Worm (Caenorhabditis elegans) whole organism, midembryonic: ENCODE measurements around the gene F23H11.7.

ENCODE experiments used
- T22C8.4 ChIP-seq: fragments of 200-800 bp; sonication (Bioruptor generic); IDR thresholded peaks from 2 replicates; pipeline ENCODE4 v1.3.6; 2022; ENCODE audit warnings: missing genetic modification characterization, missing compliant biosample characterization
- cog-1 ChIP-seq: sonication (generic microtip); optimal IDR thresholded peaks from 2 replicates; lab custom pipeline; 2016; ENCODE audit warnings: missing genetic modification characterization, missing compliant biosample characterization
- flt-1 ChIP-seq: fragments of 200-800 bp; sonication (Bioruptor generic); IDR thresholded peaks from 2 replicates; pipeline ENCODE4 v1.3.6; 2022; ENCODE audit warnings: missing genetic modification characterization, missing compliant biosample characterization
- klf-2 ChIP-seq: fragments of 200-800 bp; sonication (Bioruptor generic); conservative IDR thresholded peaks from 2 replicates; pipeline ENCODE4 v1.3.6; 2022; ENCODE audit warnings: missing genetic modification reagents, missing genetic modification characterization, missing compliant biosample characterization
- med-1 ChIP-seq: sonication (generic microtip); optimal IDR thresholded peaks from 2 replicates; lab custom pipeline; 2017; ENCODE audit warnings: missing genetic modification characterization, mild to moderate bottlenecking, missing compliant biosample characterization, antibody characterized with exemption, missing genetic modification reagents; ENCODE audit not compliant: insufficient read depth
- ref-1 ChIP-seq: fragments of 200-800 bp; sonication (Bioruptor generic); conservative IDR thresholded peaks from 2 replicates; pipeline ENCODE4 v1.3.6; 2022; ENCODE audit warnings: missing genetic modification reagents, missing genetic modification characterization, missing compliant biosample characterization
- tab-1 ChIP-seq: fragments of 200-800 bp; sonication (Bioruptor generic); IDR thresholded peaks from 2 replicates; pipeline ENCODE4 v1.3.6; 2022; ENCODE audit warnings: missing genetic modification characterization, missing compliant biosample characterization
- ztf-23 ChIP-seq: fragments of 200-800 bp; sonication (Bioruptor generic); IDR thresholded peaks from 2 replicates; pipeline ENCODE4 v1.3.6; 2022; ENCODE audit warnings: missing genetic modification reagents, missing genetic modification characterization, missing compliant biosample characterization
- ztf-29 ChIP-seq: fragments of 200-800 bp; sonication (Bioruptor generic); IDR thresholded peaks from 2 replicates; pipeline ENCODE4 v1.3.6; 2022; ENCODE audit warnings: missing genetic modification reagents, missing genetic modification characterization, missing compliant biosample characterization

Gene F23H11.7

DNA sequence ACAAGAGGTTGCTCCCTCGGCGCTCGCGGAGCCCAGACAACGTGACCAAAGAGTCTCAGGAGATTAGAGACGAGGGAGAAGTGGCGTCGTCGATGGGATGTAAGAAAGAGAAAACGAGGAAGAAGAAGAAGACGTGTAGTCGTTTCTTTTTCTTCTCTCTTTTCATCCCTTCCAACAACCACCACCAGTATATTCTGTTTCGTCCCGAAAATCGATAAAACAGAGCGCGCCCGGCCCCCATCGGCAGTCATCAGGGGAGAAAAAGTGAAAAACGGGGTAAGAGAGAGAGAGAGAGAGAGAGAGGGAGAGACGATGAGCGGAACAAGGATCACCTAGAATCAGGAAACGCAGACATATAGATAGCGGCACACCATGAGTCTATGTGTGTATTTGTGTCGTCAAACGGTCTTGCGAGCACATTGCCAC lies 31.3 kb downstream of the F23H11.7 start:
- TF ChIP-seq med-1 (GFP tag; lab: Kevin White, UChicago), result no peak
- TF ChIP-seq ref-1 (GFP tag; lab: Robert Waterston, UW), result no peak
- no peak for TF ChIP-seq tab-1
- no peak for TF ChIP-seq klf-2
- no peak for TF ChIP-seq ztf-23 (GFP tag; lab: Robert Waterston, UW)
- 0 out of 2 replicates have a peak, but pooled peaks have one; percentile 34 for TF ChIP-seq flt-1 (GFP tag; lab: Robert Waterston, UW)
- TF ChIP-seq T22C8.4 (GFP tag; lab: Robert Waterston, UW), result peak; percentile 90
- no peak for TF ChIP-seq ztf-29 (GFP tag; lab: Robert Waterston, UW)
- TF ChIP-seq cog-1 (tag; lab: Kevin White, UChicago), result peak; percentile 75

DNA sequence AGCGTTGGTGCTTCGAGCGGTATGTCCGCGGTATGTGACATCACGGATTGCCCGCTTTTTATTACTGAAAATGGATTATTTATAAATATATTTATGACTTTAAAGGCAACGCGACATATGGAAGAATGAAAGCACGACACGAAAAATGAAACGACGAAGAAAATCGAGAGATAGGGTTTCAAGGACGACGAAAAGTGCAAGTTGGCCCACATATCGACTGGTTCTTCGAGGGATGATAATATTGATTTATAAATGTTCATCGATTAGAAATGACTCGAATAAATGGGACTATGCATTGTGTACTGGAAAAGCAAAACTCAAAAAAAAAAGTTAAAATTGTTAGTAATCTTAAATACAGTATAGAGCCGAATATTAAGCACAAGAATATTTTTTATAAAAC lies 32.5 kb downstream of the F23H11.7 start, which contains the start of gene zer-1:
TSS of gene zer-1 (minus strand) at position 68 of the 400 bp plus-strand sequence.
- TF ChIP-seq ref-1 (GFP tag; lab: Robert Waterston, UW) (no peak), klf-2 (no peak), ztf-23 (GFP tag; lab: Robert Waterston, UW) (no peak), flt-1 (GFP tag; lab: Robert Waterston, UW) (no peak), ztf-29 (GFP tag; lab: Robert Waterston, UW) (no peak), tab-1 (no peak), cog-1 (tag; lab: Kevin White, UChicago) (no peak), T22C8.4 (GFP tag; lab: Robert Waterston, UW) (no peak), med-1 (GFP tag; lab: Kevin White, UChicago) (no peak)

DNA sequence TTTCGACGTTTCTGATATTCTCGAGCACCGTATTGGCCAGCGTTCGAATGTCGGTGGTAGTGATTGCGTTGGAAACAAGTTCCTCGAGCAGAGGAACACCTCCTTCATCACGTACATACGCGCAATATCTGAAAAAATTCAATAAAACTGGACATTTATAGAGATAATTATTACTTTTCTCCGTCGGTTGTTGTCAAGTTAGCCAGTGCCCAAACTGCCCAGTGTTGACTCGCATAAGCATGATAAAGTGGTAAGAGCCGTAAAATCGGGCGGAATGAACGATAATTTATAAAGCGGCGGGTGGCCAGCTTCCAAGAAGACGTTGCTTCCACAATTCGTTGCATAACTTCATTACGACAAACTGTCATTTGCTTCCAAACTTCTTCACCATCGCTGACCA lies 35.6 kb downstream of the F23H11.7 start:
- TF ChIP-seq ref-1 (GFP tag; lab: Robert Waterston, UW) (no peak), ztf-23 (GFP tag; lab: Robert Waterston, UW) (no peak), cog-1 (tag; lab: Kevin White, UChicago) (no peak), tab-1 (no peak), T22C8.4 (GFP tag; lab: Robert Waterston, UW) (no peak), flt-1 (GFP tag; lab: Robert Waterston, UW) (no peak), klf-2 (no peak), ztf-29 (GFP tag; lab: Robert Waterston, UW) (no peak), med-1 (GFP tag; lab: Kevin White, UChicago) (no peak)

DNA sequence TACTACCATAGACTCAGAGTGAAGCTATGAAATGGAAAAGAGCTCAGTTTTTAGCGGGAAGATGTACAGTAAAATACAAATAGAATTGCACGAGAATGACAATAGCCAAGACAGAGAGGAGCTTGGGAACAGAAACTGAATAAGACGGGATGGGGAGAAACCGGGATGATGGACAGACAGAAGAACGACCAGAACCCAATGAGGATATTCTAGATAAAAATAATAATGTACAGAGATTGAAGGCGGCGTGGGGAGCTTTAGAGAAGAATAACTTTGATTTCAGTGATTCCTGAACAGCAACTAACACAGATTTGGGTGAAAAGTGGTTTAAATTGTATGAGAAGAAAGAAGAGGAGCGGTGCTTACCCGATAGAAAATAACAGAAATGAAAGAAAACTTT lies 37.8 kb downstream of the F23H11.7 start:
- TF ChIP-seq klf-2 (no peak), ztf-23 (GFP tag; lab: Robert Waterston, UW) (no peak), med-1 (GFP tag; lab: Kevin White, UChicago) (no peak), cog-1 (tag; lab: Kevin White, UChicago) (no peak), flt-1 (GFP tag; lab: Robert Waterston, UW) (no peak), tab-1 (no peak), T22C8.4 (GFP tag; lab: Robert Waterston, UW) (no peak), ref-1 (GFP tag; lab: Robert Waterston, UW) (no peak), ztf-29 (GFP tag; lab: Robert Waterston, UW) (no peak)

DNA sequence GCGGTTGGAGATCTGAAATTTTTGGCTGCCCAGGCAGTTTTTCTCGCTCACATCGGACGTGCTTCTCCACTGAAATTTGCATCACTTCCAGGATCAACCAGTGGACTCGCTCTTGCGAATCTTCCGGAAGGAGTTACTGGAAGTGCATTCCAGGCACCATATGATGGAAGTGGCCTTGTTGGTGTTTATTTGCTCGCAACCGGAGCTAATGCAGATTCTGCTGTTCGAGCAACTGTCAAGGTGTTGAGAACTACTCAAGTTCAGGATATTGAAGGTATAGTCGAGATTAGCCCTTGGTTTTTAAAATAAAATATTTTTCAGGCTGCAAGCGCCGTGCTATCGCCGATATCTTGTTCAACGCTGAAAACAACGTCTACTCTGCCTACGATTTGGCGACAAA lies 38.4 kb downstream of the F23H11.7 start:
- TF ChIP-seq cog-1 (tag; lab: Kevin White, UChicago) (no peak), med-1 (GFP tag; lab: Kevin White, UChicago) (no peak), flt-1 (GFP tag; lab: Robert Waterston, UW) (no peak), ztf-29 (GFP tag; lab: Robert Waterston, UW) (no peak), ref-1 (GFP tag; lab: Robert Waterston, UW) (no peak), tab-1 (no peak), ztf-23 (GFP tag; lab: Robert Waterston, UW) (no peak), klf-2 (no peak), T22C8.4 (GFP tag; lab: Robert Waterston, UW) (no peak)

DNA sequence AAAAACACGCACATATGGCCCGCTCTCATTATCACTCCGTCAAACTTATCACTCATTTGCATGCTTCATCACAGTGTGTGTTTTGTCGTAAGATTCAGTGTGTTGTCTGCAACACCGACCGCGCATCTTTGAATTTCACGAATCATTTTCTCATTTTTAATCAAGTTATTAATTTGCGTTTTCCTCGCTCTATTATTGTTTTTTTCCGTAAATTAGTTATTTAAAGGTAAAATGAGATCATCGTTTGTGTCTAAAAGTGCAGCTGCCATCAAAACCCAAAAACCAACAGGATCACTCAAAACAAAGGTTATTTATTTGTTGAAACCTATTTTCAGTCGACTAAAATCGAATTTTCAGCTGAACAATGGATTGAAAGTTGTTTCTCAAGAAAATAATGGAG lies 39.6 kb downstream of the F23H11.7 start, which contains the start of the genes T24C4.5 and ucr-2.3:
TSS of gene T24C4.5 (minus strand) at position 101 of the 400 bp plus-strand sequence.
TSS of gene ucr-2.3 (plus strand) at position 227 of the 400 bp plus-strand sequence.
- TF ChIP-seq ztf-29 (GFP tag; lab: Robert Waterston, UW), result no peak
- no peak for TF ChIP-seq ztf-23 (GFP tag; lab: Robert Waterston, UW)
- no peak for TF ChIP-seq tab-1
- TF ChIP-seq T22C8.4 (GFP tag; lab: Robert Waterston, UW), result no peak
- no peak for TF ChIP-seq flt-1 (GFP tag; lab: Robert Waterston, UW)
- TF ChIP-seq med-1 (GFP tag; lab: Kevin White, UChicago), result no peak
- no peak for TF ChIP-seq ref-1 (GFP tag; lab: Robert Waterston, UW)
- no peak for TF ChIP-seq cog-1 (tag; lab: Kevin White, UChicago)
- TF ChIP-seq klf-2, result no peak

DNA sequence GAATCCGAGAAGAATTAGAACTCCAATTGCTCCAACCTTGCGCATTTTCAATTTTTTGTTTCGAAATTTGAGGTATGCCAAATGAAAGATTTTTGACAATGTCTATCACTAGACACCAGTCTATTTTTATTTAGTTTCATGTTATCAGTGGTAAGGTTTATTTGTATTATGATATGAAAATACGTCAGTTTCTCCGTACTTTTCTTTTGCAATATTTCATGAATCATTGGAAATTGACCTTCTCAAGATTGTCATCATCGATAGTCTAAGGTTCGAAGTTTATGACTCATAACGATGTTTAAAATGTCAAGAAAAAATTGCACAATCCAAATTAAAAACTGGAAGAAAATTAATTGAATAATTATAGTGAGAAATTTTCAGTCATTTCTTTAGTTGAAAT lies 45.8 kb downstream of the F23H11.7 start, which contains the start of gene clc-19:
TSS of gene clc-19 (minus strand) at position 135 of the 400 bp plus-strand sequence.
- no peak for TF ChIP-seq flt-1 (GFP tag; lab: Robert Waterston, UW)
- no peak for TF ChIP-seq ref-1 (GFP tag; lab: Robert Waterston, UW)
- TF ChIP-seq ztf-29 (GFP tag; lab: Robert Waterston, UW), result no peak
- TF ChIP-seq klf-2, result no peak
- no peak for TF ChIP-seq cog-1 (tag; lab: Kevin White, UChicago)
- no peak for TF ChIP-seq T22C8.4 (GFP tag; lab: Robert Waterston, UW)
- no peak for TF ChIP-seq tab-1

DNA sequence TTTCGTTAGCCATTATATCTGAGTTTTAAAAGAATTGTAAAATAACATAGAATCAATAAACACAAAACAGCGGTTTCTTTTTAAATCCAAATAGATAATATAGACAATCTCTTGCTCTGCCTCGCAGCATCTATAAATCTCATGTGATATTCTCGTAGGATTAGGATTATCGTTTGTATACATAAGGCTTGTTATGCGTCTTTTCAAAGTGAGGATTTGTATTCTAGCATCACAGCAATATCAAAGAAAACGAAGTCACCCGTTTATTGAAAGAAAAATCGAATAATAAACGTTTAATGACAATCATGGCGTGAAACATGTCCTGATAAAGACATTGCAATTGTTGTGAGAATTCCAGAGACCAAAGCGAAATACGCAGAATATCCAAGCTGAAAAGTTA lies 46.8 kb downstream of the F23H11.7 start, which contains the start of the genes T24C4.3 and clc-20:
TSS of gene T24C4.3 (minus strand) at position 101 of the 400 bp plus-strand sequence.
TSS of gene clc-20 (plus strand) at position 211 of the 400 bp plus-strand sequence.
- no peak for TF ChIP-seq ref-1 (GFP tag; lab: Robert Waterston, UW)
- TF ChIP-seq klf-2, result no peak
- TF ChIP-seq flt-1 (GFP tag; lab: Robert Waterston, UW), result no peak
- TF ChIP-seq tab-1, result no peak
- TF ChIP-seq T22C8.4 (GFP tag; lab: Robert Waterston, UW), result no peak
- TF ChIP-seq ztf-23 (GFP tag; lab: Robert Waterston, UW), result no peak
- TF ChIP-seq ztf-29 (GFP tag; lab: Robert Waterston, UW), result no peak
- no peak for TF ChIP-seq med-1 (GFP tag; lab: Kevin White, UChicago)
- no peak for TF ChIP-seq cog-1 (tag; lab: Kevin White, UChicago)

DNA sequence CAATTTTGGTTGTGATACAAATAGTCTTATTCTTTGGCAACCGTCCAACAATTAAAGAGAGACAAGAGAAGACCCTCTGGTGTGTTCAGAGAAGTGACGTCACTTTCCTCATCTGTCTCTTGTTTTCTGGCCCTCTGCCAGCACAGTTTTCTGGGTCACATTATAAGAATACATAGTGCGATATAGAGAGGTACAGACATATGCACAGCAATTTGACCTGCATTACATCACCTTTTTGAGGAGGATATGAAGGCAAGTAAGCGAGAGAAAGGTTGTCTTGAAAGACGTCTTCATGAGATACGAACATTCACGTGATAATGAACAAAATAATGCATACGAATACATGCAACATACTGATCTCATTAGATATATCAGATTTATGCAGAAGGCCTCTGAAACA lies 48.7 kb downstream of the F23H11.7 start:
- TF ChIP-seq ztf-29 (GFP tag; lab: Robert Waterston, UW) (no peak), T22C8.4 (GFP tag; lab: Robert Waterston, UW) (no peak), ref-1 (GFP tag; lab: Robert Waterston, UW) (no peak), cog-1 (tag; lab: Kevin White, UChicago) (no peak), flt-1 (GFP tag; lab: Robert Waterston, UW) (no peak), ztf-23 (GFP tag; lab: Robert Waterston, UW) (no peak), tab-1 (no peak), med-1 (GFP tag; lab: Kevin White, UChicago) (no peak), klf-2 (no peak)
